Fruit fly (Drosophila melanogaster): ENCODE data around the gene Cph.
A peak's percentile ranks its signal among the peaks of the same experiment; 100 is the strongest.

Cph gene

dm6 chrX:7222115-7222891 lies 84.8 kb downstream of the Cph start (continued):
- TF ChIP-seq CG13624 (GFP tag; optimal IDR thresholded peaks at IDR 0.05) (no peak), PHDP (tag; optimal IDR thresholded peaks at IDR 0.05) (no peak), E2f2 (GFP tag; IDR thresholded peaks at IDR 0.05) (no peak), Dfd (GFP tag; optimal IDR thresholded peaks at IDR 0.05) (no peak), CG33557 (GFP tag; optimal IDR thresholded peaks at IDR 0.05) (no peak), CG30020 (tag; optimal IDR thresholded peaks at IDR 0.05) (no peak), hb (GFP tag; IDR thresholded peaks at IDR 0.05; ENCODE audit: partially characterized antibody) (no peak), fd96Cb (tag; optimal IDR thresholded peaks at IDR 0.05) (no peak), fru (optimal IDR thresholded peaks at IDR 0.05) (no peak), NC2α (GFP tag; optimal IDR thresholded peaks at IDR 0.05) (no peak), al (GFP tag; IDR thresholded peaks at IDR 0.05) (no peak), stc (GFP tag; IDR thresholded peaks at IDR 0.05) (no peak), nmo (GFP tag; optimal IDR thresholded peaks at IDR 0.05) (peak; percentile 22), Lhr (GFP tag; optimal IDR thresholded peaks at IDR 0.05) (no peak), her (GFP tag; optimal IDR thresholded peaks at IDR 0.05) (no peak), Mad (GFP tag; optimal IDR thresholded peaks at IDR 0.05) (no peak), odd (GFP tag; optimal IDR thresholded peaks at IDR 0.05) (no peak), da (GFP tag; optimal IDR thresholded peaks at IDR 0.05) (no peak), ssp (GFP tag; IDR thresholded peaks at IDR 0.05) (no peak), CG12744 (GFP tag; optimal IDR thresholded peaks at IDR 0.05) (no peak), CG7987 (GFP tag; optimal IDR thresholded peaks at IDR 0.05) (no peak), CG30403 (GFP tag; optimal IDR thresholded peaks at IDR 0.05) (no peak), gem (tag; optimal IDR thresholded peaks at IDR 0.05) (peak; percentile 40), Adf1 (GFP tag; IDR thresholded peaks at IDR 0.05) (no peak), knrl (GFP tag; IDR thresholded peaks at IDR 0.05; ENCODE audit: partially characterized antibody) (no peak), Sry-β (GFP tag; optimal IDR thresholded peaks at IDR 0.05) (no peak), CG12299 (tag; optimal IDR thresholded peaks at IDR 0.05) (no peak), Chrac-16 (GFP tag; optimal IDR thresholded peaks at IDR 0.05) (no peak), Ets97D (GFP tag; optimal IDR thresholded peaks at IDR 0.05) (no peak), trem (tag; optimal IDR thresholded peaks at IDR 0.05) (peak; percentile 3), pfk (GFP tag; optimal IDR thresholded peaks at IDR 0.05) (no peak), toy (GFP tag; IDR thresholded peaks at IDR 0.05) (no peak), CG10274 (GFP tag; optimal IDR thresholded peaks at IDR 0.05) (no peak), CG6254 (GFP tag; optimal IDR thresholded peaks at IDR 0.05) (no peak), C15 (GFP tag; IDR thresholded peaks at IDR 0.05) (no peak), CG17328 (GFP tag; IDR thresholded peaks at IDR 0.05) (peak; percentile 43; the same call in 1 of the 2 replicates), grn (GFP tag; optimal IDR thresholded peaks at IDR 0.05) (peak; percentile 72), CG10654 (GFP tag; optimal IDR thresholded peaks at IDR 0.05) (no peak), CG17802 (tag; optimal IDR thresholded peaks at IDR 0.05) (no peak), sc (optimal IDR thresholded peaks at IDR 0.05) (no peak), sc (GFP tag; optimal IDR thresholded peaks at IDR 0.05) (no peak), CG8281 (tag; optimal IDR thresholded peaks at IDR 0.05) (no peak), ems (GFP tag; optimal IDR thresholded peaks at IDR 0.05) (no peak), run (tag; optimal IDR thresholded peaks at IDR 0.05) (no peak)
